Worm (Caenorhabditis elegans): ENCODE data around the gene T02H6.6.

DNA sequence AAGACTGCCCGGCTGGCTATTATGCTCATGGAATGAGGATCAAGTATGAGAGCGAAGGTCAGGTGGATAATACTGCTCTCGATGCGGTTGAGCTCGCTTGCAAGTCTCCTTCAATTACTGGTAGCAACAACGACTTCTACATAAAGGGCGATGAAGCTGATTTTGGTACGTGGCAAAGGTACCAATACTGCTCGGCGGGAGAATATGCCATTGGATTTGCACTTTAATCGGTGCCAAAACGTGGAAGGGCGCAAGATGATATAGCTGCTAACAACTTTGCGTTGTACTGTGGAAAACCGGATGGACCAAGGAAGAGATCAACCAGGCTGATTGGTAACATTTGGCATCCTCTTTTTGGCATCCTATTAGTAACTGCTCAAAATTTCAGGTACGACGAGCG, 15.7 kb upstream of the T02H6.6 start:
- no peak for TF ChIP-seq nhr-76 (tag; optimal IDR thresholded peaks at IDR 0.05)
- no peak for TF ChIP-seq irx-1 (tag; optimal IDR thresholded peaks at IDR 0.05)
- TF ChIP-seq sptf-1 (tag; optimal IDR thresholded peaks at IDR 0.05) = no peak
- no peak for TF ChIP-seq egl-27 (tag; optimal IDR thresholded peaks at IDR 0.05)
- TF ChIP-seq alr-1 (tag; optimal IDR thresholded peaks at IDR 0.05; ENCODE audit: borderline replicate concordance) = no peak
- TF ChIP-seq ama-1 (optimal IDR thresholded peaks at IDR 0.05) = no peak
- TF ChIP-seq snpc-4 (tag; optimal IDR thresholded peaks at IDR 0.05) = no peak
- no peak for TF ChIP-seq nhr-19 (GFP tag; conservative IDR thresholded peaks at IDR 0.05)
- TF ChIP-seq elt-2 (tag; optimal IDR thresholded peaks at IDR 0.05) = no peak
- no peak for TF ChIP-seq ztf-11 (tag; optimal IDR thresholded peaks at IDR 0.05)
- TF ChIP-seq jun-1 (tag; optimal IDR thresholded peaks at IDR 0.05) = no peak
- no peak for TF ChIP-seq efl-1 (optimal IDR thresholded peaks at IDR 0.05)
- TF ChIP-seq efl-1 (GFP tag; optimal IDR thresholded peaks at IDR 0.05 in 1 of 2) = peak in 1 of 2 experiments; percentile 74
